Fruit fly (Drosophila melanogaster) whole organism, prepupa: Measurements from ENCODE around the gene CG42272.

ENCODE experiments used
- Blimp-1 ChIP-seq: fragments of 200-800 bp; sonication (Bioruptor generic); optimal IDR thresholded peaks from 3 replicates; lab custom pipeline; 2017; ENCODE audit warnings: missing biosample characterization, missing genetic modification characterization, mild to moderate bottlenecking, moderate library complexity, missing genetic modification reagents
- CG10631 ChIP-seq: fragments of 200-800 bp; sonication (Bioruptor generic); optimal IDR thresholded peaks from 2 replicates; lab custom pipeline; 2016; ENCODE audit warnings: missing biosample characterization, missing genetic modification characterization
- CG11294 ChIP-seq: fragments of 200-800 bp; sonication (Bioruptor generic); IDR thresholded peaks from 2 replicates; pipeline ENCODE4 v1.3.6; 2022; ENCODE audit warnings: missing biosample characterization, missing genetic modification characterization
- CG11762 ChIP-seq: fragments of 200-800 bp; sonication (Bioruptor generic); optimal IDR thresholded peaks from 3 replicates; lab custom pipeline; 2016; ENCODE audit warnings: missing biosample characterization, missing genetic modification characterization; ENCODE audit not compliant: insufficient read depth
- CG15336 ChIP-seq: fragments of 200-800 bp; sonication (Bioruptor generic); IDR thresholded peaks from 2 replicates; pipeline ENCODE4 v1.3.6; 2022; ENCODE audit warnings: missing biosample characterization, missing genetic modification characterization
- CG1621 ChIP-seq: fragments of 200-800 bp; sonication (Bioruptor generic); optimal IDR thresholded peaks from 3 replicates; lab custom pipeline; 2018; ENCODE audit warnings: missing biosample characterization, mild to moderate bottlenecking, missing genetic modification characterization
- CG16779 ChIP-seq: fragments of 200-800 bp; sonication (Bioruptor generic); optimal IDR thresholded peaks from 3 replicates; lab custom pipeline; 2017; ENCODE audit warnings: missing biosample characterization, mild to moderate bottlenecking, missing genetic modification characterization
- CG3032 ChIP-seq: fragments of 200-800 bp; optimal IDR thresholded peaks from 2 replicates; lab custom pipeline; 2019; ENCODE audit warnings: missing biosample characterization, mild to moderate bottlenecking, missing genetic modification characterization, moderate library complexity
- CG31627 ChIP-seq: fragments of 200-800 bp; sonication (Bioruptor generic); optimal IDR thresholded peaks from 3 replicates; lab custom pipeline; 2016; ENCODE audit warnings: missing biosample characterization, missing genetic modification characterization
- CG34406 ChIP-seq: fragments of 200-800 bp; sonication (Bioruptor generic); optimal IDR thresholded peaks from 3 replicates; lab custom pipeline; 2016; ENCODE audit warnings: missing biosample characterization, missing genetic modification characterization
- CG3919 ChIP-seq: fragments of 200-800 bp; sonication (Bioruptor generic); optimal IDR thresholded peaks from 3 replicates; lab custom pipeline; 2016; ENCODE audit warnings: missing biosample characterization, missing genetic modification characterization
- CG4318 ChIP-seq: fragments of 200-800 bp; sonication (Bioruptor generic); optimal IDR thresholded peaks from 3 replicates; lab custom pipeline; 2017; ENCODE audit warnings: missing biosample characterization, mild to moderate bottlenecking, missing genetic modification characterization
- CG6163 ChIP-seq: fragments of 200-800 bp; sonication (Bioruptor generic); IDR thresholded peaks from 3 replicates; pipeline ENCODE4 v1.3.6; 2022; ENCODE audit warnings: missing biosample characterization, missing genetic modification characterization
- CG6276 ChIP-seq: fragments of 200-800 bp; sonication (Bioruptor generic); optimal IDR thresholded peaks from 2 replicates; lab custom pipeline; 2017; ENCODE audit warnings: missing biosample characterization, mild to moderate bottlenecking, missing genetic modification characterization
- CG6792 ChIP-seq: fragments of 200-800 bp; sonication (Bioruptor generic); optimal IDR thresholded peaks from 3 replicates; lab custom pipeline; 2016; ENCODE audit warnings: missing biosample characterization, missing genetic modification characterization
- CG6808 ChIP-seq: fragments of 200-800 bp; sonication (Bioruptor generic); optimal IDR thresholded peaks from 3 replicates; lab custom pipeline; 2017; ENCODE audit warnings: missing biosample characterization, missing genetic modification characterization, mild to moderate bottlenecking, moderate library complexity, missing genetic modification reagents
- CG6854 ChIP-seq: fragments of 200-800 bp; sonication (Bioruptor generic); optimal IDR thresholded peaks from 2 replicates; lab custom pipeline; 2017; ENCODE audit warnings: missing biosample characterization, mild to moderate bottlenecking, missing genetic modification characterization
- CG7368 ChIP-seq: fragments of 200-800 bp; sonication (Bioruptor generic); optimal IDR thresholded peaks from 3 replicates; lab custom pipeline; 2016; ENCODE audit warnings: missing biosample characterization, missing genetic modification characterization
- CG8119 ChIP-seq: fragments of 200-800 bp; sonication (Bioruptor generic); IDR thresholded peaks from 3 replicates; pipeline ENCODE4 v1.3.6; 2022; ENCODE audit warnings: missing biosample characterization, missing genetic modification characterization
- CG8319 ChIP-seq: fragments of 200-800 bp; sonication (Bioruptor generic); optimal IDR thresholded peaks from 3 replicates; lab custom pipeline; 2016; ENCODE audit warnings: missing biosample characterization, missing genetic modification characterization
- CG8632 ChIP-seq: fragments of 200-800 bp; sonication (Bioruptor generic); optimal IDR thresholded peaks from 3 replicates; lab custom pipeline; 2016; ENCODE audit warnings: missing biosample characterization, missing genetic modification characterization
- Eip78C ChIP-seq: fragments of 200-800 bp; sonication (Bioruptor generic); peaks from one replicate; lab custom pipeline; 2016; ENCODE audit warnings: missing biosample characterization, missing genetic modification characterization
- Ets21C ChIP-seq: fragments of 200-800 bp; sonication (Bioruptor generic); optimal IDR thresholded peaks from 3 replicates; lab custom pipeline; 2016; ENCODE audit warnings: missing biosample characterization, missing genetic modification characterization
- Ets96B ChIP-seq: fragments of 200-800 bp; optimal IDR thresholded peaks from 2 replicates; lab custom pipeline; 2019; ENCODE audit warnings: missing biosample characterization, mild to moderate bottlenecking, missing genetic modification characterization, moderate library complexity
- Gug ChIP-seq: fragments of 200-800 bp; sonication (Bioruptor generic); IDR thresholded peaks from 2 replicates; pipeline ENCODE4 v1.3.6; 2022; ENCODE audit warnings: missing biosample characterization, missing genetic modification characterization
- Hr38 ChIP-seq: sonication (Bioruptor generic); optimal IDR thresholded peaks from 2 replicates; lab custom pipeline; 2016; ENCODE audit warnings: missing biosample characterization, missing genetic modification characterization
- Hr39 ChIP-seq: fragments of 200-800 bp; sonication (Bioruptor generic); optimal IDR thresholded peaks from 2 replicates; lab custom pipeline; 2016; ENCODE audit warnings: missing biosample characterization, missing genetic modification characterization
- Hr4 ChIP-seq: fragments of 200-800 bp; sonication (Bioruptor generic); optimal IDR thresholded peaks from 3 replicates; lab custom pipeline; 2016; ENCODE audit warnings: missing biosample characterization, missing genetic modification characterization
- Met ChIP-seq: fragments of 200-800 bp; sonication (Bioruptor generic); optimal IDR thresholded peaks from 3 replicates; lab custom pipeline; 2016; ENCODE audit warnings: missing biosample characterization, missing genetic modification characterization
- OdsH ChIP-seq: fragments of 200-800 bp; sonication (Bioruptor generic); optimal IDR thresholded peaks from 3 replicates; lab custom pipeline; 2016; ENCODE audit warnings: missing biosample characterization, missing genetic modification characterization
- Smox ChIP-seq: fragments of 200-800 bp; sonication (Bioruptor generic); optimal IDR thresholded peaks from 3 replicates; lab custom pipeline; 2016; ENCODE audit warnings: missing biosample characterization, missing genetic modification characterization
- Sox102F ChIP-seq: fragments of 200-800 bp; sonication (Bioruptor generic); optimal IDR thresholded peaks from 2 replicates; lab custom pipeline; 2016; ENCODE audit warnings: missing biosample characterization, mild to moderate bottlenecking, missing genetic modification characterization
- Sox14 ChIP-seq: fragments of 200-800 bp; sonication (Bioruptor generic); optimal IDR thresholded peaks from 3 replicates; lab custom pipeline; 2016; ENCODE audit warnings: missing biosample characterization, missing genetic modification characterization
- Sox15 ChIP-seq: fragments of 200-800 bp; sonication (Bioruptor generic); optimal IDR thresholded peaks from 3 replicates; lab custom pipeline; 2016; ENCODE audit warnings: missing biosample characterization, missing genetic modification characterization
- achi ChIP-seq: fragments of 200-800 bp; sonication (Bioruptor generic); optimal IDR thresholded peaks from 3 replicates; lab custom pipeline; 2016; ENCODE audit warnings: missing biosample characterization, missing genetic modification characterization
- acj6 ChIP-seq: fragments of 200-800 bp; sonication (Bioruptor generic); optimal IDR thresholded peaks from 3 replicates; lab custom pipeline; 2016; ENCODE audit warnings: missing biosample characterization, missing genetic modification characterization
- dac ChIP-seq: fragments of 200-800 bp; sonication (Bioruptor generic); optimal IDR thresholded peaks from 2 replicates; lab custom pipeline; 2017; ENCODE audit warnings: missing biosample characterization, mild to moderate bottlenecking, missing genetic modification characterization
- dsx ChIP-seq: fragments of 200-800 bp; optimal IDR thresholded peaks from 3 replicates; lab custom pipeline; 2019; ENCODE audit warnings: missing biosample characterization, mild to moderate bottlenecking, missing genetic modification characterization, moderate library complexity; ENCODE audit not compliant: poor library complexity, severe bottlenecking
- eg ChIP-seq: fragments of 200-800 bp; sonication (Bioruptor generic); IDR thresholded peaks from 3 replicates; pipeline ENCODE4 v1.3.6; 2022; ENCODE audit warnings: missing biosample characterization, missing genetic modification characterization
- esn ChIP-seq: fragments of 200-800 bp; sonication (Bioruptor generic); optimal IDR thresholded peaks from 2 replicates; lab custom pipeline; 2016; ENCODE audit warnings: missing biosample characterization, mild to moderate bottlenecking, missing genetic modification characterization, moderate library complexity
- fd59A ChIP-seq: fragments of 200-800 bp; sonication (Bioruptor generic); optimal IDR thresholded peaks from 2 replicates; lab custom pipeline; 2017; ENCODE audit warnings: missing biosample characterization, mild to moderate bottlenecking, missing genetic modification characterization, missing genetic modification reagents
- fd85E ChIP-seq: fragments of 200-800 bp; sonication (Bioruptor generic); optimal IDR thresholded peaks from 3 replicates; lab custom pipeline; 2016; ENCODE audit warnings: missing biosample characterization, missing genetic modification characterization
- fkh ChIP-seq: fragments of 200-800 bp; sonication (Bioruptor generic); optimal IDR thresholded peaks from 3 replicates; lab custom pipeline; 2017; ENCODE audit warnings: missing biosample characterization, mild to moderate bottlenecking, missing genetic modification characterization, moderate library complexity
- lz ChIP-seq: fragments of 200-800 bp; sonication (Bioruptor generic); optimal IDR thresholded peaks from 3 replicates; lab custom pipeline; 2016; ENCODE audit warnings: missing biosample characterization, missing genetic modification characterization
- pdm3 ChIP-seq: fragments of 200-800 bp; sonication (Bioruptor generic); optimal IDR thresholded peaks from 3 replicates; lab custom pipeline; 2016; ENCODE audit warnings: missing biosample characterization, missing genetic modification characterization
- spab ChIP-seq: fragments of 200-800 bp; sonication (Bioruptor generic); optimal IDR thresholded peaks from 2 replicates; lab custom pipeline; 2017; ENCODE audit warnings: missing biosample characterization, mild to moderate bottlenecking, missing genetic modification characterization, missing genetic modification reagents
- ss ChIP-seq, 2 experiments: fragments of 200-800 bp; sonication (Bioruptor generic); optimal IDR thresholded peaks; 2 replicates in 1 of 2; 3 replicates in 1 of 2; lab custom pipeline; 2017 to 2018; ENCODE audit warnings: mild to moderate bottlenecking in 2 of 2, missing biosample characterization in 2 of 2, missing genetic modification characterization in 2 of 2, moderate library complexity in 1 of 2
- svp ChIP-seq: fragments of 200-800 bp; sonication (Bioruptor generic); peaks from one replicate; lab custom pipeline; 2016; ENCODE audit warnings: missing biosample characterization, missing genetic modification characterization
- topi ChIP-seq: fragments of 200-800 bp; sonication (Bioruptor generic); optimal IDR thresholded peaks from 3 replicates; lab custom pipeline; 2016; ENCODE audit warnings: missing biosample characterization, missing genetic modification characterization
- vri ChIP-seq: fragments of 200-800 bp; sonication (Bioruptor generic); optimal IDR thresholded peaks from 3 replicates; lab custom pipeline; 2016; ENCODE audit warnings: missing biosample characterization, mild to moderate bottlenecking, missing genetic modification characterization

The CG42272 gene

DNA sequence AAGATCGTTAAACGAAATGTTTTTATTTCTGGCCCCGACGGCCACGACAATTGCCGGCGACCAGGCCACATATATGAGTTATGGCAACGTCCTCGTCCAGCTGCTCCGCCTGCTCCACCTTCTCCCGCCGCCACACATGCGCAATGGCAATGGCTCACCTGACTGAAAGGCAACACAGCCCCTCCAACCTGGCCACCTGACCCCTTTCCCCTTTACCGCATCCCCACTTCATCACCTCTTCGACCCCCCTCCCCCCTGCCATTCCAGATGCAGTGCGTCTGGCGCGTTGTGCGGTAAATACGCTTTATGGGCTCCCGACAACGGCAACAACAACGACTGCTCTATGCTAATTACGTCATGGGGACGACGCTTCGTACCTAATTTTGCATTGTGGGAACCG is 30.9 kb downstream of the CG42272 start:
- no peak for TF ChIP-seq achi (GFP tag; lab: Kevin White, UChicago)
- peak; percentile 47; the same call in 1 of the 3 replicates for TF ChIP-seq eg (GFP tag; lab: Robert Waterston, UW)

DNA sequence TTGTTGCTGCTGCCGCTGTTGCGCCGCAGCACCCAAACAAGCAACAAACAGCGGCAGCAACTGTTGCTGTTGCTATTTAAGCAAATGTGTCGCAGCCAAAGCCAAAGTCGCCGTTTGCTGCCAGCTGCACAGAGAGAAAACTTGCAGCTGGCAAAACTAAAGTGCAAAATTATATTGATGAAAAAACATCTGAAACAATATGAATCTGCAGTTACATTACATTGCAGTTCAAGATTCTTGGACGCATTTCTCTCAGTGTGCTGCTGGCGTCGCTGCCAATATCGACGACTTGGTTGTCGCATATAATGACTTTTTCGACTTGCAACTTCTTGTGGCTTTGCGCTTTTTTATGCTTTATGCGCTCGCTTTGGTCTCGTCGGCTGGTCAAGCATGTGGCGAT is 31.4 kb downstream of the CG42272 start:
- peak; percentile 17 for TF ChIP-seq vri (GFP tag; lab: Kevin White, UChicago)
- TF ChIP-seq CG3032, result peak; percentile 77
- TF ChIP-seq Sox102F (GFP tag; lab: Kevin White, UChicago), result peak; percentile 34
- TF ChIP-seq spab (GFP tag; lab: Kevin White, UChicago), result peak; percentile 80
- peak; percentile 73 for TF ChIP-seq dsx (GFP tag; lab: Kevin White, UChicago)
- TF ChIP-seq CG8319 (GFP tag; lab: Kevin White, UChicago), result peak; percentile 51
- no peak for TF ChIP-seq fkh (GFP tag; lab: Kevin White, UChicago)
- peak; percentile 91 for TF ChIP-seq OdsH (GFP tag; lab: Kevin White, UChicago)
- peak; percentile 71 for TF ChIP-seq CG31627 (GFP tag; lab: Kevin White, UChicago)
- peak; percentile 71 for TF ChIP-seq CG6808
- peak; percentile 27 for TF ChIP-seq fd85E (GFP tag; lab: Kevin White, UChicago)
- TF ChIP-seq CG7368 (GFP tag; lab: Kevin White, UChicago), result peak; percentile 84
- peak; percentile 97 for TF ChIP-seq Hr4
- TF ChIP-seq CG10631 (GFP tag; lab: Kevin White, UChicago), result peak; percentile 87
- peak; percentile 91 for TF ChIP-seq pdm3 (GFP tag; lab: Kevin White, UChicago)
- peak; percentile 97 for TF ChIP-seq CG8119 (GFP tag; lab: Robert Waterston, UW)
- TF ChIP-seq CG4318 (GFP tag; lab: Kevin White, UChicago), result peak; percentile 92
- peak; percentile 59 for TF ChIP-seq lz (GFP tag; lab: Kevin White, UChicago)
- peak; percentile 77 for TF ChIP-seq fd59A
- TF ChIP-seq Eip78C, result peak; percentile 95
- TF ChIP-seq Gug, result peak; percentile 95
- TF ChIP-seq CG6854, result no peak
- TF ChIP-seq CG11294 (GFP tag; lab: Robert Waterston, UW), result peak; percentile 90
- peak; percentile 89 for TF ChIP-seq Sox14 (GFP tag; lab: Kevin White, UChicago)
- peak; percentile 89 for TF ChIP-seq CG3919
- peak; percentile 63 for TF ChIP-seq Met (GFP tag; lab: Kevin White, UChicago)
- peak; percentile 64 for TF ChIP-seq CG34406
- peak; percentile 74 for TF ChIP-seq CG6792 (GFP tag; lab: Kevin White, UChicago)
- TF ChIP-seq Hr39 (GFP tag; lab: Kevin White, UChicago), result peak; percentile 67
- peak; percentile 67 for TF ChIP-seq CG1621 (tag; lab: Kevin White, UChicago)
- peak; percentile 46 for TF ChIP-seq Sox15 (GFP tag; lab: Kevin White, UChicago)
- TF ChIP-seq acj6 (GFP tag; lab: Kevin White, UChicago), result peak; percentile 85
- peak; percentile 62 for TF ChIP-seq topi (GFP tag; lab: Kevin White, UChicago)
- TF ChIP-seq dac (GFP tag; lab: Kevin White, UChicago), result peak; percentile 90
- TF ChIP-seq esn (GFP tag; lab: Kevin White, UChicago), result peak; percentile 59
- TF ChIP-seq ss (GFP tag; optimal IDR thresholded peaks at IDR 0.05; lab: Kevin White, UChicago), result peak; percentile 48 to 55
- TF ChIP-seq Smox (GFP tag; lab: Kevin White, UChicago), result peak; percentile 34
- peak; percentile 82 for TF ChIP-seq svp (GFP tag; lab: Kevin White, UChicago)
- TF ChIP-seq CG6163 (GFP tag; lab: Robert Waterston, UW), result peak; percentile 97
- peak; percentile 0 for TF ChIP-seq Ets21C (GFP tag; lab: Kevin White, UChicago)
- TF ChIP-seq CG6276, result peak; percentile 94
- peak; percentile 96 for TF ChIP-seq CG15336 (GFP tag; lab: Robert Waterston, UW)
- TF ChIP-seq CG16779, result peak; percentile 70
- peak; percentile 91 for TF ChIP-seq Hr38
- TF ChIP-seq Ets96B, result peak; percentile 77
- TF ChIP-seq CG8632 (GFP tag; lab: Kevin White, UChicago), result peak; percentile 43
- peak; percentile 79 for TF ChIP-seq CG11762
- no peak for TF ChIP-seq Blimp-1
- TF ChIP-seq achi (GFP tag; lab: Kevin White, UChicago), result peak; percentile 87
